Worm (Caenorhabditis elegans) whole organism, L1 larva: Measurements from ENCODE around the gene T26A5.2.
A peak's percentile ranks its signal among the peaks of the same experiment; 100 is the strongest.

Experiments used
- C04F5.9 ChIP-seq: sonication (generic microtip); optimal IDR thresholded peaks from 2 replicates; lab custom pipeline; 2016; ENCODE audit warnings: missing genetic modification characterization, missing compliant biosample characterization
- C16A3.4 ChIP-seq: fragments of 150-350 bp; optimal IDR thresholded peaks from 2 replicates; lab custom pipeline; 2014; ENCODE audit warnings: missing biosample characterization, missing genetic modification characterization
- aha-1 ChIP-seq: fragments of 150-350 bp; optimal IDR thresholded peaks from 2 replicates; lab custom pipeline; 2014; ENCODE audit warnings: missing biosample characterization, missing genetic modification characterization
- alr-1 ChIP-seq: fragments of 200-800 bp; sonication (Bioruptor generic); optimal IDR thresholded peaks from 2 replicates; lab custom pipeline; 2018; ENCODE audit warnings: borderline replicate concordance, mild to moderate bottlenecking, missing genetic modification characterization, missing compliant biosample characterization
- ama-1 ChIP-seq: fragments of 150-350 bp; optimal IDR thresholded peaks from 2 replicates; lab custom pipeline; 2014
- ceh-63 ChIP-seq: fragments of 200-800 bp; sonication (Bioruptor generic); optimal IDR thresholded peaks from 2 replicates; lab custom pipeline; 2018; ENCODE audit warnings: mild to moderate bottlenecking, missing genetic modification characterization, missing compliant biosample characterization
- ceh-8 ChIP-seq: fragments of 200-800 bp; sonication (Bioruptor generic); optimal IDR thresholded peaks from 2 replicates; lab custom pipeline; 2018; ENCODE audit warnings: mild to moderate bottlenecking, missing genetic modification characterization, moderate library complexity, missing compliant biosample characterization
- ceh-82 ChIP-seq, 3 experiments: fragments of 150-350 bp in 1 of 3; sonication (generic microtip) in 2 of 3; optimal IDR thresholded peaks; 2 replicates each; lab custom pipeline; 2014 to 2017; ENCODE audit warnings: missing biosample characterization in 3 of 3, missing genetic modification characterization in 3 of 3
- ceh-88 ChIP-seq: fragments of 200-800 bp; sonication (Bioruptor generic); IDR thresholded peaks from 2 replicates; pipeline ENCODE4 v1.3.6; 2022; ENCODE audit warnings: missing genetic modification characterization, missing compliant biosample characterization
- dpl-1 ChIP-seq, 3 experiments: fragments of 150-350 bp in 2 of 3; sonication (generic microtip) in 1 of 3; optimal IDR thresholded peaks; 2 replicates each; lab custom pipeline; 2014 to 2017; ENCODE audit warnings: missing biosample characterization in 3 of 3, missing genetic modification characterization in 3 of 3, missing genetic modification reagents in 3 of 3
- efl-1 ChIP-seq, 4 experiments: fragments of 150-350 bp; optimal IDR thresholded peaks in 3 of 4; peaks in 1 of 4; 1 replicate in 1 of 4; 2 replicates in 3 of 4; lab custom pipeline; 2014; ENCODE audit warnings: missing biosample characterization in 2 of 4, missing genetic modification characterization in 2 of 4, missing genetic modification reagents in 2 of 4
- egl-13 ChIP-seq: sonication (generic microtip); optimal IDR thresholded peaks from 2 replicates; lab custom pipeline; 2016; ENCODE audit warnings: missing genotype, missing genetic modification reagents, missing genetic modification characterization, missing compliant biosample characterization
- elt-3 ChIP-seq, 6 experiments: fragments of 150-350 bp in 1 of 6; sonication (generic microtip); optimal IDR thresholded peaks; 2 replicates each; lab custom pipeline; 2017 to 2018; ENCODE audit warnings: missing biosample characterization in 6 of 6, missing genetic modification characterization in 6 of 6, inconsistent platforms in 1 of 6
- fkh-10 ChIP-seq: sonication (generic microtip); optimal IDR thresholded peaks from 2 replicates; lab custom pipeline; 2017; ENCODE audit warnings: missing biosample characterization, missing genetic modification reagents, missing genetic modification characterization
- fkh-8 ChIP-seq: sonication (generic microtip); optimal IDR thresholded peaks from 2 replicates; lab custom pipeline; 2016; ENCODE audit warnings: mild to moderate bottlenecking, missing genetic modification characterization, missing compliant biosample characterization
- fos-1 ChIP-seq: fragments of 150-350 bp; optimal IDR thresholded peaks from 2 replicates; lab custom pipeline; 2014; ENCODE audit warnings: missing biosample characterization, missing genetic modification characterization
- hlh-4 ChIP-seq: sonication (generic microtip); optimal IDR thresholded peaks from 2 replicates; lab custom pipeline; 2016; ENCODE audit warnings: mild to moderate bottlenecking, missing genetic modification characterization, missing compliant biosample characterization
- irx-1 ChIP-seq: sonication (generic microtip); optimal IDR thresholded peaks from 2 replicates; lab custom pipeline; 2016; ENCODE audit warnings: missing genetic modification characterization, missing compliant biosample characterization
- lin-35 ChIP-seq, 2 experiments: fragments of 150-350 bp; optimal IDR thresholded peaks; 2 replicates each; lab custom pipeline; 2014; ENCODE audit warnings: missing biosample characterization in 2 of 2, missing genetic modification characterization in 2 of 2, missing genetic modification reagents in 2 of 2
- lir-3 ChIP-seq: sonication (generic microtip); optimal IDR thresholded peaks from 2 replicates; lab custom pipeline; 2016; ENCODE audit warnings: mild to moderate bottlenecking, missing genetic modification characterization, moderate library complexity, missing compliant biosample characterization; ENCODE audit not compliant: poor library complexity
- mab-9 ChIP-seq: fragments of 200-800 bp; sonication (Bioruptor generic); IDR thresholded peaks from 2 replicates; pipeline ENCODE4 v1.3.6; 2022; ENCODE audit warnings: missing genetic modification reagents, missing genetic modification characterization, missing compliant biosample characterization
- mdl-1 ChIP-seq, 2 experiments: fragments of 150-350 bp; optimal IDR thresholded peaks; 2 replicates each; lab custom pipeline; 2014 to 2017; ENCODE audit warnings: missing biosample characterization in 2 of 2, missing genetic modification characterization in 2 of 2, inconsistent platforms in 1 of 2
- mep-1 ChIP-seq: fragments of 150-350 bp; optimal IDR thresholded peaks from 2 replicates; lab custom pipeline; 2014; ENCODE audit warnings: missing biosample characterization, missing genetic modification characterization
- nhr-28 ChIP-seq: fragments of 150-350 bp; optimal IDR thresholded peaks from 2 replicates; lab custom pipeline; 2014; ENCODE audit warnings: missing biosample characterization, missing genetic modification characterization
- pag-3 ChIP-seq: sonication (generic microtip); optimal IDR thresholded peaks from 2 replicates; lab custom pipeline; 2017; ENCODE audit warnings: missing genetic modification characterization, mild to moderate bottlenecking, missing compliant biosample characterization, antibody characterized with exemption, borderline replicate concordance; ENCODE audit not compliant: insufficient read depth
- pax-3 ChIP-seq: fragments of 200-800 bp; sonication (Bioruptor generic); optimal IDR thresholded peaks from 2 replicates; lab custom pipeline; 2018; ENCODE audit warnings: mild to moderate bottlenecking, missing genetic modification characterization, moderate library complexity, missing compliant biosample characterization
- rnt-1 ChIP-seq: sonication (generic microtip); optimal IDR thresholded peaks from 2 replicates; lab custom pipeline; 2016; ENCODE audit warnings: mild to moderate bottlenecking, missing genetic modification characterization, moderate library complexity, missing compliant biosample characterization
- snpc-4 ChIP-seq: fragments of 150-350 bp; optimal IDR thresholded peaks from 2 replicates; lab custom pipeline; 2014; ENCODE audit warnings: missing biosample characterization, missing genetic modification characterization
- snu-23 ChIP-seq: sonication (generic microtip); optimal IDR thresholded peaks from 2 replicates; lab custom pipeline; 2016; ENCODE audit warnings: missing genetic modification characterization, missing compliant biosample characterization
- sox-4 ChIP-seq: sonication (generic microtip); optimal IDR thresholded peaks from 2 replicates; lab custom pipeline; 2016; ENCODE audit warnings: missing genetic modification characterization, missing compliant biosample characterization
- swsn-7 ChIP-seq: sonication (generic microtip); optimal IDR thresholded peaks from 2 replicates; lab custom pipeline; 2016; ENCODE audit warnings: missing genetic modification characterization, missing compliant biosample characterization
- tbx-2 ChIP-seq: sonication (generic microtip); optimal IDR thresholded peaks from 2 replicates; lab custom pipeline; 2016; ENCODE audit warnings: missing genetic modification characterization, missing compliant biosample characterization
- unc-130 ChIP-seq: fragments of 150-350 bp; optimal IDR thresholded peaks from 2 replicates; lab custom pipeline; 2017; ENCODE audit warnings: missing biosample characterization, missing genetic modification characterization, inconsistent platforms
- unc-98 ChIP-seq: fragments of 200-800 bp; sonication (Bioruptor generic); IDR thresholded peaks from 2 replicates; pipeline ENCODE4 v1.3.6; 2022; ENCODE audit warnings: missing genetic modification characterization, missing compliant biosample characterization
- vab-15 ChIP-seq: sonication (generic microtip); optimal IDR thresholded peaks from 2 replicates; lab custom pipeline; 2017; ENCODE audit warnings: missing genotype, mild to moderate bottlenecking, missing genetic modification characterization, missing compliant biosample characterization
- zag-1 ChIP-seq: fragments of 150-350 bp; optimal IDR thresholded peaks from 2 replicates; lab custom pipeline; 2014; ENCODE audit warnings: missing biosample characterization, missing genetic modification characterization
- ztf-11 ChIP-seq, 2 experiments: sonication (generic microtip); optimal IDR thresholded peaks; 2 replicates each; lab custom pipeline; 2016 to 2017; ENCODE audit warnings: missing genetic modification characterization in 2 of 2, missing biosample characterization in 1 of 2, missing compliant biosample characterization in 1 of 2

The T26A5.2 gene

ce11 chrIII:6488916-6489315 is 21.8 kb downstream of the T26A5.2 start (continued):
- peak; percentile 64 to 77 for TF ChIP-seq efl-1 (optimal IDR thresholded peaks at IDR 0.05; lab: Kevin White, UChicago)
- peak; percentile 72 to 96 for TF ChIP-seq efl-1 (GFP tag; optimal IDR thresholded peaks at IDR 0.05 in 1 of 2; lab: Kevin White, UChicago)
- TF ChIP-seq irx-1 (tag; lab: Kevin White, UChicago), result no peak
- TF ChIP-seq ztf-11 (tag; optimal IDR thresholded peaks at IDR 0.05; lab: Kevin White, UChicago), result no peak
- TF ChIP-seq swsn-7 (tag; lab: Kevin White, UChicago), result peak; percentile 50
- no peak for TF ChIP-seq alr-1 (tag; lab: Kevin White, UChicago)
- TF ChIP-seq ceh-82 (tag; optimal IDR thresholded peaks at IDR 0.05; lab: Kevin White, UChicago), result peak; percentile 5 to 50 (median 33)
- peak; percentile 49 for TF ChIP-seq C16A3.4
- peak; percentile 66 to 74 (median 72) for TF ChIP-seq dpl-1 (GFP tag; optimal IDR thresholded peaks at IDR 0.05; lab: Kevin White, UChicago)
- no peak for TF ChIP-seq unc-130 (tag; lab: Kevin White, UChicago)
- TF ChIP-seq mab-9 (GFP tag; lab: Robert Waterston, UW), result no peak
- TF ChIP-seq fkh-10 (GFP tag; lab: Kevin White, UChicago), result no peak
- no peak for TF ChIP-seq aha-1 (tag; lab: Kevin White, UChicago)
- TF ChIP-seq tbx-2 (tag; lab: Kevin White, UChicago), result no peak
- no peak for TF ChIP-seq sox-4 (tag; lab: Kevin White, UChicago)
- TF ChIP-seq elt-3 (tag; optimal IDR thresholded peaks at IDR 0.05; lab: Kevin White, UChicago), result no peak
- TF ChIP-seq C04F5.9 (tag; lab: Kevin White, UChicago), result no peak
- TF ChIP-seq pax-3 (tag; lab: Kevin White, UChicago), result no peak
- no peak for TF ChIP-seq ama-1 (lab: Kevin White, UChicago)
- TF ChIP-seq rnt-1 (tag; lab: Kevin White, UChicago), result peak; percentile 52
- no peak for TF ChIP-seq egl-13
- TF ChIP-seq fos-1 (tag; lab: Kevin White, UChicago), result peak; percentile 28
- TF ChIP-seq fkh-8 (tag; lab: Kevin White, UChicago), result peak; percentile 7
- TF ChIP-seq mdl-1 (tag; optimal IDR thresholded peaks at IDR 0.05; lab: Kevin White, UChicago), result peak in 1 of 2 experiments; percentile 36
- TF ChIP-seq ceh-88 (GFP tag; lab: Robert Waterston, UW), result no peak
- TF ChIP-seq vab-15 (tag; lab: Kevin White, UChicago), result no peak
- no peak for TF ChIP-seq lir-3 (tag; lab: Kevin White, UChicago)
- peak; percentile 54 to 64 for TF ChIP-seq lin-35 (GFP tag; optimal IDR thresholded peaks at IDR 0.05; lab: Kevin White, UChicago)
- TF ChIP-seq nhr-28 (tag; lab: Kevin White, UChicago), result no peak
- no peak for TF ChIP-seq snu-23 (GFP tag; lab: Kevin White, UChicago)

- TF ChIP-seq mep-1 (tag; lab: Kevin White, UChicago) (no peak), hlh-4 (no peak), ztf-11 (tag; optimal IDR thresholded peaks at IDR 0.05; lab: Kevin White, UChicago) (no peak), ceh-8 (GFP tag; lab: Kevin White, UChicago) (no peak), pax-3 (tag; lab: Kevin White, UChicago) (no peak), unc-98 (GFP tag; lab: Robert Waterston, UW) (no peak), snpc-4 (no peak), ceh-63 (GFP tag; lab: Kevin White, UChicago) (no peak)
These were observed 22.4 kb downstream of the T26A5.2 start, which contains the start of gene rpt-3 for ce11 chrIII:6489493-6489892. rpt-3 (plus strand) TSS chrIII:6489793.

DNA sequence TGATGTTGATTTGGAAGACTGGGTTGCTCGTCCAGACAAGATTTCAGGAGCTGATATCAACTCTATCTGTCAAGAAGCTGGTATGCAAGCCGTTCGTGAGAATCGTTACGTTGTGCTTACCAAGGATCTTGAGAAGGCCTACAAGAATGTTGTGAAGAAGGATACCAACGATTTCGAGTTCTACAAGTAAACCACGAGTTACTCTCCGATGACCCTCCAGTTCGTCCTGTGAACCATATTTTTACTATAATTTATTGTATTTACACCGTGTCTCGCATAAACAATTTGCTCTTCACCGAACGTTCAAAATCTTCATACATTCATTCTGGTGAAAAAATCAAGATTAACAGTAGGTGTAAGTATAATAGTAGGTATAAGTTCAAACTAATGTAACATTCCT is 23.9 kb downstream of the T26A5.2 start:
- TF ChIP-seq pag-3 (tag; lab: Kevin White, UChicago) (no peak), fos-1 (tag; lab: Kevin White, UChicago) (no peak), zag-1 (no peak)
